Fruit fly (Drosophila melanogaster) whole organism, embryonic: ENCODE data around the gene CG3841.

ENCODE experiments used
- Abd-B ChIP-seq: fragments of 200-800 bp; sonication (Bioruptor generic); optimal IDR thresholded peaks from 2 replicates; lab custom pipeline; 2018; ENCODE audit warnings: missing biosample characterization, mild to moderate bottlenecking, missing genetic modification characterization, moderate library complexity
- Atf6 ChIP-seq: fragments of 200-800 bp; sonication (Bioruptor generic); IDR thresholded peaks from 2 replicates; pipeline ENCODE4 v1.3.6; 2022; ENCODE audit warnings: missing biosample characterization, missing genetic modification characterization
- CG10565 ChIP-seq: fragments of 200-800 bp; sonication (Bioruptor generic); optimal IDR thresholded peaks from 3 replicates; lab custom pipeline; 2016; ENCODE audit warnings: missing biosample characterization, mild to moderate bottlenecking, missing genetic modification characterization
- CG12391 ChIP-seq: fragments of 200-800 bp; sonication (Bioruptor generic); optimal IDR thresholded peaks from 3 replicates; lab custom pipeline; 2018; ENCODE audit warnings: missing biosample characterization, mild to moderate bottlenecking, missing genetic modification characterization, moderate library complexity
- CG12942 ChIP-seq: fragments of 200-800 bp; sonication (Bioruptor generic); optimal IDR thresholded peaks from 3 replicates; lab custom pipeline; 2016; ENCODE audit warnings: missing biosample characterization, missing genetic modification characterization
- CG14014 ChIP-seq: fragments of 200-800 bp; sonication (Bioruptor generic); IDR thresholded peaks from 2 replicates; pipeline ENCODE4 v1.3.6; 2022; ENCODE audit warnings: missing biosample characterization, missing genetic modification characterization
- CG16779 ChIP-seq: fragments of 200-800 bp; sonication (Bioruptor generic); IDR thresholded peaks from 2 replicates; pipeline ENCODE4 v1.3.6; 2022; ENCODE audit warnings: missing biosample characterization, missing genetic modification characterization
- CG16813 ChIP-seq: fragments of 200-800 bp; sonication (Bioruptor generic); IDR thresholded peaks from 3 replicates; pipeline ENCODE4 v1.3.6; 2022; ENCODE audit warnings: missing biosample characterization, missing genetic modification characterization; ENCODE audit not compliant: partially characterized antibody
- CG18476 ChIP-seq: fragments of 200-800 bp; sonication (Bioruptor generic); optimal IDR thresholded peaks from 2 replicates; lab custom pipeline; 2016; ENCODE audit warnings: missing biosample characterization, mild to moderate bottlenecking, missing genetic modification characterization
- CG2712 ChIP-seq: fragments of 200-800 bp; optimal IDR thresholded peaks from 3 replicates; lab custom pipeline; 2019; ENCODE audit warnings: missing biosample characterization, mild to moderate bottlenecking, missing genetic modification characterization, moderate library complexity
- CG2889 ChIP-seq: fragments of 200-800 bp; sonication (Bioruptor generic); IDR thresholded peaks from 3 replicates; pipeline ENCODE4 v1.3.6; 2022; ENCODE audit warnings: missing biosample characterization, missing genetic modification characterization
- CG32532 ChIP-seq: fragments of 200-800 bp; sonication (Bioruptor generic); IDR thresholded peaks from 2 replicates; pipeline ENCODE4 v1.3.6; 2022; ENCODE audit warnings: missing biosample characterization, missing genetic modification characterization
- CG3407 ChIP-seq: fragments of 200-800 bp; sonication (Bioruptor generic); optimal IDR thresholded peaks from 2 replicates; lab custom pipeline; 2018; ENCODE audit warnings: missing biosample characterization, mild to moderate bottlenecking, missing genetic modification characterization
- CG34422 ChIP-seq: fragments of 200-800 bp; sonication (Bioruptor generic); IDR thresholded peaks from 3 replicates; pipeline ENCODE4 v1.3.6; 2022; ENCODE audit warnings: missing biosample characterization, missing genetic modification characterization
- CG3847 ChIP-seq: fragments of 200-800 bp; sonication (Bioruptor generic); IDR thresholded peaks from 2 replicates; pipeline ENCODE4 v1.3.6; 2022; ENCODE audit warnings: missing biosample characterization, missing genetic modification characterization
- CG4820 ChIP-seq: fragments of 200-800 bp; sonication (Bioruptor generic); optimal IDR thresholded peaks from 3 replicates; lab custom pipeline; 2016; ENCODE audit warnings: missing biosample characterization, missing genetic modification characterization
- CG5180 ChIP-seq: fragments of 200-800 bp; sonication (Bioruptor generic); optimal IDR thresholded peaks from 3 replicates; lab custom pipeline; 2017; ENCODE audit warnings: missing biosample characterization, missing genetic modification characterization, mild to moderate bottlenecking, moderate library complexity, missing genetic modification reagents
- CG5953 ChIP-seq: fragments of 200-800 bp; sonication (Bioruptor generic); IDR thresholded peaks from 2 replicates; pipeline ENCODE4 v1.3.6; 2022; ENCODE audit warnings: missing biosample characterization, missing genetic modification characterization
- CG7786 ChIP-seq: fragments of 200-800 bp; sonication (Bioruptor generic); optimal IDR thresholded peaks from 2 replicates; lab custom pipeline; 2016; ENCODE audit warnings: missing biosample characterization, missing genetic modification characterization
- CHES-1-like ChIP-seq: fragments of 200-800 bp; sonication (Bioruptor generic); optimal IDR thresholded peaks from 2 replicates; lab custom pipeline; 2016; ENCODE audit warnings: missing biosample characterization, missing genetic modification characterization
- Dbx ChIP-seq: fragments of 200-800 bp; sonication (Bioruptor generic); IDR thresholded peaks from 3 replicates; pipeline ENCODE4 v1.3.6; 2022; ENCODE audit warnings: missing biosample characterization, missing genetic modification characterization
- HHEX ChIP-seq: fragments of 200-800 bp; sonication (Bioruptor generic); optimal IDR thresholded peaks from 3 replicates; lab custom pipeline; 2017; ENCODE audit warnings: missing biosample characterization, mild to moderate bottlenecking, missing genetic modification characterization, missing genetic modification reagents
- Hsf ChIP-seq: fragments of 200-800 bp; sonication (Bioruptor generic); optimal IDR thresholded peaks from 3 replicates; lab custom pipeline; 2016; ENCODE audit warnings: missing biosample characterization, missing genetic modification characterization
- MTF-1 ChIP-seq: fragments of 200-800 bp; sonication (Bioruptor generic); optimal IDR thresholded peaks from 2 replicates; lab custom pipeline; 2018; ENCODE audit warnings: missing biosample characterization, mild to moderate bottlenecking, missing genetic modification characterization, borderline replicate concordance
- NC2α ChIP-seq: fragments of 200-800 bp; sonication (Bioruptor generic); optimal IDR thresholded peaks from 2 replicates; lab custom pipeline; 2016; ENCODE audit warnings: missing biosample characterization, missing genetic modification characterization
- NK7.1 ChIP-seq: fragments of 200-800 bp; sonication (Bioruptor generic); optimal IDR thresholded peaks from 3 replicates; lab custom pipeline; 2016; ENCODE audit warnings: missing biosample characterization, missing genetic modification characterization
- Nf-YB ChIP-seq: fragments of 200-800 bp; sonication (Bioruptor generic); optimal IDR thresholded peaks from 3 replicates; lab custom pipeline; 2019; ENCODE audit warnings: missing biosample characterization, mild to moderate bottlenecking, missing genetic modification characterization, moderate library complexity
- Nf-YC ChIP-seq: fragments of 200-800 bp; optimal IDR thresholded peaks from 3 replicates; lab custom pipeline; 2019; ENCODE audit warnings: missing biosample characterization, mild to moderate bottlenecking, missing genetic modification characterization, moderate library complexity
- PHDP ChIP-seq: fragments of 200-800 bp; sonication (Bioruptor generic); optimal IDR thresholded peaks from 3 replicates; lab custom pipeline; 2018; ENCODE audit warnings: missing biosample characterization, mild to moderate bottlenecking, missing genetic modification characterization, moderate library complexity
- Six4 ChIP-seq: fragments of 200-800 bp; sonication (Bioruptor generic); optimal IDR thresholded peaks from 2 replicates; lab custom pipeline; 2016; ENCODE audit warnings: missing biosample characterization, missing genetic modification characterization
- Sox102F ChIP-seq: fragments of 200-800 bp; sonication (Bioruptor generic); optimal IDR thresholded peaks from 2 replicates; lab custom pipeline; 2018; ENCODE audit warnings: missing biosample characterization, mild to moderate bottlenecking, missing genetic modification characterization, moderate library complexity
- Sry-β ChIP-seq: fragments of 200-800 bp; sonication (Bioruptor generic); optimal IDR thresholded peaks from 2 replicates; lab custom pipeline; 2018; ENCODE audit warnings: missing biosample characterization, mild to moderate bottlenecking, missing genetic modification characterization, moderate library complexity
- Stat92E ChIP-seq, 3 experiments: fragments of >200 bp in 2 of 3; fragments of 200-800 bp in 1 of 3; sonication (Bioruptor generic) in 1 of 3; optimal IDR thresholded peaks; 2 replicates each; lab custom pipeline; 2017 to 2019; ENCODE audit warnings: missing biosample characterization in 3 of 3, missing genetic modification characterization in 3 of 3, mild to moderate bottlenecking in 1 of 3, moderate library complexity in 1 of 3
- Taf1 ChIP-seq: fragments of 200-800 bp; sonication (Bioruptor generic); IDR thresholded peaks from 2 replicates; pipeline ENCODE4 v1.3.6; 2022; ENCODE audit warnings: missing biosample characterization, missing genetic modification characterization
- amos ChIP-seq: fragments of 200-800 bp; sonication (Bioruptor generic); IDR thresholded peaks from 2 replicates; pipeline ENCODE4 v1.3.6; 2022; ENCODE audit warnings: missing biosample characterization, missing genetic modification characterization; ENCODE audit not compliant: partially characterized antibody
- ara ChIP-seq: fragments of 200-800 bp; sonication (Bioruptor generic); IDR thresholded peaks from 2 replicates; pipeline ENCODE4 v1.3.6; 2022; ENCODE audit warnings: missing biosample characterization, missing genetic modification characterization
- ato ChIP-seq: fragments of 200-800 bp; sonication (Bioruptor generic); IDR thresholded peaks from 2 replicates; pipeline ENCODE4 v1.3.6; 2022; ENCODE audit warnings: missing biosample characterization, missing genetic modification characterization; ENCODE audit not compliant: partially characterized antibody
- en ChIP-seq: fragments of 200-800 bp; sonication (Bioruptor generic); optimal IDR thresholded peaks from 2 replicates; lab custom pipeline; 2016; ENCODE audit warnings: missing biosample characterization, missing genetic modification characterization
- fu2 ChIP-seq: fragments of 200-800 bp; sonication (Bioruptor generic); optimal IDR thresholded peaks from 2 replicates; lab custom pipeline; 2016; ENCODE audit warnings: missing biosample characterization, missing genetic modification characterization
- gcm ChIP-seq: fragments of 200-800 bp; sonication (Bioruptor generic); optimal IDR thresholded peaks from 2 replicates; lab custom pipeline; 2019; ENCODE audit warnings: missing biosample characterization, mild to moderate bottlenecking, missing genetic modification characterization, moderate library complexity
- lab ChIP-seq: fragments of 200-800 bp; sonication (Bioruptor generic); optimal IDR thresholded peaks from 3 replicates; lab custom pipeline; 2017; ENCODE audit warnings: missing biosample characterization, missing genetic modification characterization, mild to moderate bottlenecking, moderate library complexity, missing genetic modification reagents
- lbe ChIP-seq: fragments of 200-800 bp; sonication (Bioruptor generic); optimal IDR thresholded peaks from 2 replicates; lab custom pipeline; 2016; ENCODE audit warnings: missing biosample characterization, mild to moderate bottlenecking, missing genetic modification characterization
- nau ChIP-seq: fragments of 200-800 bp; sonication (Bioruptor generic); optimal IDR thresholded peaks from 3 replicates; lab custom pipeline; 2017; ENCODE audit warnings: missing biosample characterization, mild to moderate bottlenecking, missing genetic modification characterization, missing genetic modification reagents
- nmo ChIP-seq: fragments of 200-800 bp; sonication (Bioruptor generic); optimal IDR thresholded peaks from 2 replicates; lab custom pipeline; 2018; ENCODE audit warnings: missing biosample characterization, mild to moderate bottlenecking, missing genetic modification characterization, moderate library complexity
- odd ChIP-seq: fragments of 200-800 bp; sonication (Bioruptor generic); optimal IDR thresholded peaks from 2 replicates; lab custom pipeline; 2017; ENCODE audit warnings: missing biosample characterization, mild to moderate bottlenecking, missing genetic modification characterization
- pan ChIP-seq, 4 experiments: fragments of >200 bp in 3 of 4; fragments of 200-800 bp in 1 of 4; sonication (Bioruptor generic) in 1 of 4; optimal IDR thresholded peaks in 3 of 4; IDR thresholded peaks in 1 of 4; 2 replicates each; pipeline versions ENCODE4 v1.3.6 to Lab custom; 2017 to 2022; ENCODE audit warnings: missing biosample characterization in 2 of 4, missing genetic modification characterization in 2 of 4, mixed read lengths in 1 of 4
- ro ChIP-seq: fragments of 200-800 bp; sonication (Bioruptor generic); IDR thresholded peaks from 2 replicates; pipeline ENCODE4 v1.3.6; 2022; ENCODE audit warnings: missing biosample characterization, missing genetic modification characterization
- slou ChIP-seq: fragments of 200-800 bp; sonication (Bioruptor generic); optimal IDR thresholded peaks from 3 replicates; lab custom pipeline; 2016; ENCODE audit warnings: missing biosample characterization, missing genetic modification characterization
- z ChIP-seq: fragments of 200-800 bp; sonication (Bioruptor generic); IDR thresholded peaks from 3 replicates; pipeline ENCODE4 v1.3.6; 2022; ENCODE audit warnings: missing biosample characterization, missing genetic modification characterization

The CG3841 gene

dm6 chr2L:9567398-9567856 is 21.8 kb upstream of the CG3841 start (continued):
- peak; percentile 83 for TF ChIP-seq lbe (GFP tag; lab: Kevin White, UChicago)
- TF ChIP-seq NK7.1 (GFP tag; lab: Kevin White, UChicago): peak; percentile 96
- TF ChIP-seq gcm (GFP tag; lab: Kevin White, UChicago): peak; percentile 99
- peak; percentile 84 for TF ChIP-seq fu2 (GFP tag; lab: Kevin White, UChicago)
- peak; percentile 90 for TF ChIP-seq nmo (GFP tag; lab: Kevin White, UChicago)
- TF ChIP-seq PHDP (tag; lab: Kevin White, UChicago): peak; percentile 99
- peak; percentile 70 for TF ChIP-seq Taf1 (GFP tag; lab: Robert Waterston, UW)
- TF ChIP-seq CG34422 (GFP tag; lab: Robert Waterston, UW): peak; percentile 93
- TF ChIP-seq CHES-1-like: peak; percentile 97
- peak; percentile 100 for TF ChIP-seq lab (GFP tag; lab: Kevin White, UChicago)
- peak; percentile 81 for TF ChIP-seq Sry-β (GFP tag; lab: Kevin White, UChicago)
- peak; percentile 93 for TF ChIP-seq CG5180 (GFP tag; lab: Kevin White, UChicago)
- TF ChIP-seq CG16813 (GFP tag; lab: Robert Waterston, UW): no peak
- peak; percentile 98 for TF ChIP-seq CG5953 (GFP tag; lab: Robert Waterston, UW)
- peak; percentile 88 for TF ChIP-seq CG18476 (GFP tag; lab: Kevin White, UChicago)
- peak; percentile 96 for TF ChIP-seq CG14014 (GFP tag; lab: Robert Waterston, UW)
- peak; percentile 98 for TF ChIP-seq CG3407 (GFP tag; lab: Kevin White, UChicago)
- peak; percentile 97 for TF ChIP-seq Dbx
- peak; percentile 100 for TF ChIP-seq HHEX
- peak; percentile 98 for TF ChIP-seq CG12391 (tag; lab: Kevin White, UChicago)
- TF ChIP-seq CG7786: peak; percentile 74
- TF ChIP-seq slou (GFP tag; lab: Kevin White, UChicago): peak; percentile 97
- TF ChIP-seq Abd-B (GFP tag; lab: Kevin White, UChicago): peak; percentile 78
- TF ChIP-seq nau (GFP tag; lab: Kevin White, UChicago): peak; percentile 100
- TF ChIP-seq ara: peak; percentile 85
- peak; percentile 63; the same call in 1 of the 3 replicates for TF ChIP-seq z (GFP tag; lab: Robert Waterston, UW)
- TF ChIP-seq Hsf: peak; percentile 95
- no peak for TF ChIP-seq pan (optimal IDR thresholded peaks at IDR 0.05; lab: Kevin White, UChicago)
- TF ChIP-seq pan (GFP tag; optimal IDR thresholded peaks at IDR 0.05 in 1 of 2, IDR thresholded peaks at IDR 0.05 in 1 of 2): peak in 1 of 2 experiments; percentile 96
- TF ChIP-seq ro (GFP tag; lab: Robert Waterston, UW): peak; percentile 72; the same call in 1 of the 2 replicates
- TF ChIP-seq CG16779 (GFP tag; lab: Robert Waterston, UW): peak; percentile 97
- TF ChIP-seq Sox102F (GFP tag; lab: Kevin White, UChicago): peak; percentile 96
- TF ChIP-seq NC2α (GFP tag; lab: Kevin White, UChicago): peak; percentile 94
- peak; percentile 93 for TF ChIP-seq CG2712 (tag; lab: Kevin White, UChicago)
- peak; percentile 97 for TF ChIP-seq Atf6 (GFP tag; lab: Robert Waterston, UW)
- TF ChIP-seq CG3847 (GFP tag; lab: Robert Waterston, UW): peak; percentile 90
- TF ChIP-seq CG32532 (GFP tag; lab: Robert Waterston, UW): peak; percentile 98
- TF ChIP-seq Nf-YB (GFP tag; lab: Kevin White, UChicago): peak; percentile 87
- no peak for TF ChIP-seq ato (GFP tag; lab: Robert Waterston, UW)
- TF ChIP-seq Six4: peak; percentile 95
- TF ChIP-seq Stat92E (GFP tag; optimal IDR thresholded peaks at IDR 0.05; lab: Kevin White, UChicago): no peak
- TF ChIP-seq en (GFP tag; lab: Kevin White, UChicago): peak; percentile 98
- peak; percentile 100 for TF ChIP-seq MTF-1 (GFP tag; lab: Kevin White, UChicago)
- TF ChIP-seq odd (GFP tag; lab: Kevin White, UChicago): peak; percentile 100
- TF ChIP-seq CG10565: peak; percentile 90
- peak; percentile 89 for TF ChIP-seq CG4820 (GFP tag; lab: Kevin White, UChicago)
- no peak for TF ChIP-seq amos (GFP tag; lab: Robert Waterston, UW)
- TF ChIP-seq CG2889 (GFP tag; lab: Robert Waterston, UW): peak; percentile 63; the same call in 2 of the 3 replicates
- TF ChIP-seq CG12942 (GFP tag; lab: Kevin White, UChicago): peak; percentile 90
- peak; percentile 88 for TF ChIP-seq Nf-YC (tag; lab: Kevin White, UChicago)
